Worm (Caenorhabditis elegans) whole organism, early embryonic: ENCODE measurements around the gene rps-13.

Experiments
- B0310.2 ChIP-seq: sonication (generic microtip); optimal IDR thresholded peaks from 2 replicates; lab custom pipeline; 2016; ENCODE audit warnings: mild to moderate bottlenecking, missing genetic modification characterization, missing compliant biosample characterization
- F13C5.2 ChIP-seq: sonication (generic microtip); optimal IDR thresholded peaks from 2 replicates; lab custom pipeline; 2017; ENCODE audit warnings: mild to moderate bottlenecking, missing genetic modification characterization, inconsistent platforms, missing compliant biosample characterization
- aly-1 ChIP-seq: sonication (generic microtip); optimal IDR thresholded peaks from 2 replicates; lab custom pipeline; 2016; ENCODE audit warnings: missing genetic modification characterization, missing compliant biosample characterization
- ama-1 ChIP-seq: fragments of 150-350 bp; optimal IDR thresholded peaks from 2 replicates; lab custom pipeline; 2014
- ceh-13 ChIP-seq: fragments of 200-800 bp; sonication (Bioruptor generic); optimal IDR thresholded peaks from 2 replicates; lab custom pipeline; 2018; ENCODE audit warnings: mild to moderate bottlenecking, missing genetic modification characterization, missing compliant biosample characterization
- ets-7 ChIP-seq: sonication (generic microtip); optimal IDR thresholded peaks from 2 replicates; lab custom pipeline; 2016; ENCODE audit warnings: missing genotype, missing genetic modification characterization, missing compliant biosample characterization
- flt-1 ChIP-seq: fragments of 200-800 bp; sonication (Bioruptor generic); IDR thresholded peaks from 2 replicates; pipeline ENCODE4 v1.3.6; 2022; ENCODE audit warnings: missing genetic modification characterization, missing compliant biosample characterization
- hmg-4 ChIP-seq: fragments of 200-800 bp; sonication (Bioruptor generic); optimal IDR thresholded peaks from 2 replicates; lab custom pipeline; 2018; ENCODE audit warnings: mild to moderate bottlenecking, missing genetic modification characterization, missing compliant biosample characterization
- tbx-37 ChIP-seq: fragments of 200-800 bp; sonication (Bioruptor generic); conservative IDR thresholded peaks from 2 replicates; pipeline ENCODE4 v1.3.6; 2022; ENCODE audit warnings: missing genetic modification reagents, missing genetic modification characterization, missing compliant biosample characterization

- no peak for TF ChIP-seq ceh-13 (GFP tag; lab: Kevin White, UChicago)
- TF ChIP-seq ama-1 (lab: Kevin White, UChicago): no peak
- no peak for TF ChIP-seq hmg-4
- no peak for TF ChIP-seq flt-1 (GFP tag; lab: Robert Waterston, UW)
- no peak for TF ChIP-seq ets-7
- no peak for TF ChIP-seq aly-1 (tag; lab: Kevin White, UChicago)
- TF ChIP-seq B0310.2 (tag; lab: Kevin White, UChicago): no peak
- no peak for TF ChIP-seq tbx-37 (GFP tag; lab: Robert Waterston, UW)
- no peak for TF ChIP-seq F13C5.2
Observed at ce11 chrIII:6399424-6399823, 24.6 kb upstream of the rps-13 start.
